Worm (Caenorhabditis elegans) whole organism, L3 larva: ENCODE results near the gene fbxb-88.
A peak's percentile ranks its signal among the peaks of the same experiment; 100 is the strongest.

Source experiments
- ZK546.5 ChIP-seq: sonication (generic microtip); optimal IDR thresholded peaks from 2 replicates; lab custom pipeline; 2017; ENCODE audit warnings: missing biosample characterization, missing genetic modification characterization
- aly-2 ChIP-seq: fragments of 150-350 bp; optimal IDR thresholded peaks from 2 replicates; lab custom pipeline; 2014; ENCODE audit warnings: missing biosample characterization, missing genetic modification characterization
- ama-1 ChIP-seq: fragments of 150-350 bp; optimal IDR thresholded peaks from 2 replicates; lab custom pipeline; 2018
- ceh-16 ChIP-seq: sonication (generic microtip); optimal IDR thresholded peaks from 2 replicates; lab custom pipeline; 2017; ENCODE audit warnings: missing biosample characterization, missing genetic modification characterization
- ceh-28 ChIP-seq: fragments of 150-350 bp; optimal IDR thresholded peaks from 2 replicates; lab custom pipeline; 2014; ENCODE audit warnings: missing biosample characterization, missing genetic modification reagents, missing genetic modification characterization
- ceh-82 ChIP-seq: fragments of 150-350 bp; optimal IDR thresholded peaks from 2 replicates; lab custom pipeline; 2014; ENCODE audit warnings: missing biosample characterization, missing genetic modification characterization
- daf-12 ChIP-seq: fragments of 150-350 bp; optimal IDR thresholded peaks from 2 replicates; lab custom pipeline; 2014; ENCODE audit warnings: missing biosample characterization, missing genetic modification reagents, missing genetic modification characterization
- egl-27 ChIP-seq: sonication (generic microtip); optimal IDR thresholded peaks from 4 replicates; lab custom pipeline; 2017; ENCODE audit warnings: missing biosample characterization, missing genetic modification reagents, missing genetic modification characterization
- egl-5 ChIP-seq: fragments of 150-350 bp; optimal IDR thresholded peaks from 2 replicates; lab custom pipeline; 2017; ENCODE audit warnings: missing biosample characterization, missing genetic modification reagents, missing genetic modification characterization, inconsistent platforms
- elt-1 ChIP-seq: fragments of 150-350 bp; optimal IDR thresholded peaks from 2 replicates; lab custom pipeline; 2014; ENCODE audit warnings: missing biosample characterization, missing genetic modification characterization
- elt-2 ChIP-seq: sonication (generic microtip); optimal IDR thresholded peaks from 2 replicates; lab custom pipeline; 2016; ENCODE audit warnings: missing genetic modification reagents, mild to moderate bottlenecking, missing genetic modification characterization, missing compliant biosample characterization
- elt-3 ChIP-seq, 3 experiments: fragments of 150-350 bp in 1 of 3; sonication (generic microtip) in 2 of 3; optimal IDR thresholded peaks; 2 replicates in 2 of 3; 4 replicates in 1 of 3; lab custom pipeline; 2014 to 2017; ENCODE audit warnings: missing biosample characterization in 3 of 3, missing genetic modification characterization in 3 of 3
- eor-1 ChIP-seq, 2 experiments: fragments of 150-350 bp; optimal IDR thresholded peaks; 2 replicates each; lab custom pipeline; 2014 to 2018; ENCODE audit warnings: missing biosample characterization in 2 of 2, missing genetic modification characterization in 2 of 2
- lin-15B ChIP-seq: fragments of 150-350 bp; optimal IDR thresholded peaks from 2 replicates; lab custom pipeline; 2014; ENCODE audit warnings: missing biosample characterization, missing genetic modification characterization
- lin-39 ChIP-seq: fragments of 150-350 bp; optimal IDR thresholded peaks from 2 replicates; lab custom pipeline; 2018; ENCODE audit warnings: missing biosample characterization, missing genetic modification reagents, missing genetic modification characterization
- lsy-12 ChIP-seq: sonication (generic microtip); optimal IDR thresholded peaks from 2 replicates; lab custom pipeline; 2016; ENCODE audit warnings: mild to moderate bottlenecking, missing genetic modification characterization, missing compliant biosample characterization
- nfya-1 ChIP-seq: sonication (generic microtip); optimal IDR thresholded peaks from 2 replicates; lab custom pipeline; 2017; ENCODE audit warnings: missing genetic modification characterization, mild to moderate bottlenecking, missing compliant biosample characterization, antibody characterized with exemption, moderate library complexity; ENCODE audit not compliant: insufficient read depth
- nhr-11 ChIP-seq: fragments of 150-350 bp; optimal IDR thresholded peaks from 2 replicates; lab custom pipeline; 2014; ENCODE audit warnings: missing biosample characterization, missing genetic modification characterization
- nhr-12 ChIP-seq: fragments of 150-350 bp; optimal IDR thresholded peaks from 2 replicates; lab custom pipeline; 2014; ENCODE audit warnings: missing biosample characterization, missing genetic modification characterization
- nhr-23 ChIP-seq: fragments of 150-350 bp; optimal IDR thresholded peaks from 2 replicates; lab custom pipeline; 2014; ENCODE audit warnings: missing biosample characterization, missing genetic modification reagents, missing genetic modification characterization
- nhr-237 ChIP-seq: fragments of 150-350 bp; optimal IDR thresholded peaks from 2 replicates; lab custom pipeline; 2014; ENCODE audit warnings: missing biosample characterization, missing genetic modification characterization
- nhr-25 ChIP-seq: sonication (generic microtip); optimal IDR thresholded peaks from 2 replicates; lab custom pipeline; 2017; ENCODE audit warnings: missing biosample characterization, missing genetic modification characterization
- nhr-28 ChIP-seq: fragments of 150-350 bp; optimal IDR thresholded peaks from 2 replicates; lab custom pipeline; 2014; ENCODE audit warnings: missing biosample characterization, missing genetic modification characterization
- nhr-43 ChIP-seq: sonication (generic microtip); optimal IDR thresholded peaks from 2 replicates; lab custom pipeline; 2016; ENCODE audit warnings: mild to moderate bottlenecking, missing genetic modification characterization, missing compliant biosample characterization; ENCODE audit not compliant: poor library complexity, severe bottlenecking
- nhr-76 ChIP-seq: fragments of 150-350 bp; sonication (generic microtip); optimal IDR thresholded peaks from 5 replicates; lab custom pipeline; 2014; ENCODE audit warnings: missing biosample characterization, missing genetic modification characterization
- nhr-77 ChIP-seq: fragments of 150-350 bp; optimal IDR thresholded peaks from 2 replicates; lab custom pipeline; 2014; ENCODE audit warnings: missing biosample characterization, missing genetic modification characterization
- pha-4 ChIP-seq: fragments of 150-350 bp; optimal IDR thresholded peaks from 2 replicates; lab custom pipeline; 2014; ENCODE audit warnings: missing biosample characterization, missing genetic modification reagents, missing genetic modification characterization
- pqm-1 ChIP-seq: fragments of 150-350 bp; optimal IDR thresholded peaks from 2 replicates; lab custom pipeline; 2017; ENCODE audit warnings: missing biosample characterization, missing genetic modification characterization, inconsistent platforms
- skn-1 ChIP-seq: fragments of 150-350 bp; optimal IDR thresholded peaks from 2 replicates; lab custom pipeline; 2014; ENCODE audit warnings: missing biosample characterization, missing genetic modification characterization
- unc-62 ChIP-seq: fragments of 150-350 bp; sonication (generic microtip); optimal IDR thresholded peaks from 4 replicates; lab custom pipeline; 2014; ENCODE audit warnings: missing biosample characterization, missing genetic modification reagents, missing genetic modification characterization
- zag-1 ChIP-seq: fragments of 150-350 bp; optimal IDR thresholded peaks from 2 replicates; lab custom pipeline; 2014; ENCODE audit warnings: missing biosample characterization, missing genetic modification characterization
- ztf-11 ChIP-seq: fragments of 150-350 bp; optimal IDR thresholded peaks from 2 replicates; lab custom pipeline; 2014; ENCODE audit warnings: missing biosample characterization, missing genetic modification characterization
- ztf-4 ChIP-seq: fragments of 150-350 bp; optimal IDR thresholded peaks from 2 replicates; lab custom pipeline; 2014; ENCODE audit warnings: missing biosample characterization, missing genetic modification characterization

Gene fbxb-88

ce11 chrII:4827734-4828609 is at the start of gene fbxb-88, which contains the start of gene tbck-1:
Gene fbxb-88 (minus strand): TSS chrII:4827884.
Gene tbck-1 (plus strand): TSS chrII:4828559.
- TF ChIP-seq nhr-28 (tag; lab: Kevin White, UChicago) (no peak), ceh-28 (tag; lab: Kevin White, UChicago) (peak; percentile 5), lin-15B (tag; lab: Kevin White, UChicago) (peak; percentile 40), ztf-4 (tag; lab: Kevin White, UChicago) (no peak), zag-1 (tag; lab: Kevin White, UChicago) (no peak), aly-2 (tag; lab: Kevin White, UChicago) (no peak), nfya-1 (tag; lab: Kevin White, UChicago) (peak; percentile 63)

- no peak for TF ChIP-seq skn-1
- peak; percentile 67 for TF ChIP-seq nhr-25 (tag; lab: Kevin White, UChicago)
- TF ChIP-seq eor-1 (tag; optimal IDR thresholded peaks at IDR 0.05; lab: Kevin White, UChicago) = no peak
- TF ChIP-seq nhr-23 (tag; lab: Kevin White, UChicago) = peak; percentile 55
- TF ChIP-seq elt-3 (tag; optimal IDR thresholded peaks at IDR 0.05; lab: Kevin White, UChicago) = peak in 1 of 3 experiments; percentile 6
- TF ChIP-seq nhr-43 (tag; lab: Kevin White, UChicago) = peak; percentile 27
- TF ChIP-seq, all 47 proteins: peak for 4
Observed at ce11 chrII:4876091-4876490, 48.4 kb upstream of the fbxb-88 start, which contains the start of gene F11G11.13. Gene F11G11.13 (minus strand): TSS chrII:4876179.

- TF ChIP-seq nhr-12 (tag; lab: Kevin White, UChicago) (no peak), eor-1 (tag; optimal IDR thresholded peaks at IDR 0.05; lab: Kevin White, UChicago) (no peak), daf-12 (no peak), nhr-25 (tag; lab: Kevin White, UChicago) (peak; percentile 79), ceh-16 (tag; lab: Kevin White, UChicago) (no peak), ceh-28 (tag; lab: Kevin White, UChicago) (no peak), elt-3 (tag; optimal IDR thresholded peaks at IDR 0.05; lab: Kevin White, UChicago) (peak in 1 of 3 experiments; percentile 42), elt-1 (tag; lab: Kevin White, UChicago) (no peak), elt-2 (tag; lab: Kevin White, UChicago) (no peak), nhr-77 (tag; lab: Kevin White, UChicago) (no peak), ZK546.5 (tag; lab: Kevin White, UChicago) (no peak), aly-2 (tag; lab: Kevin White, UChicago) (no peak), ceh-82 (tag; lab: Kevin White, UChicago) (no peak), nhr-23 (tag; lab: Kevin White, UChicago) (no peak), nhr-11 (tag; lab: Kevin White, UChicago) (no peak), nhr-237 (tag; lab: Kevin White, UChicago) (no peak), nhr-43 (tag; lab: Kevin White, UChicago) (peak; percentile 25), lsy-12 (tag; lab: Kevin White, UChicago) (no peak), egl-5 (tag; lab: Kevin White, UChicago) (no peak)
Observed at ce11 chrII:4874335-4874861, 46.7 kb upstream of the fbxb-88 start, which contains the start of gene F11G11.15. Gene F11G11.15 (plus strand): TSS chrII:4874845.

- TF ChIP-seq unc-62 = no peak
- no peak for TF ChIP-seq nhr-25 (tag; lab: Kevin White, UChicago)
- TF ChIP-seq pha-4 (tag; lab: Kevin White, UChicago) = no peak
- no peak for TF ChIP-seq pqm-1
- no peak for TF ChIP-seq egl-27 (tag; lab: Kevin White, UChicago)
- no peak for TF ChIP-seq ztf-11
- TF ChIP-seq lin-39 (tag; lab: Kevin White, UChicago) = no peak
- no peak for TF ChIP-seq nhr-237 (tag; lab: Kevin White, UChicago)
- TF ChIP-seq nhr-23 (tag; lab: Kevin White, UChicago) = no peak
- TF ChIP-seq nhr-76 = no peak
- TF ChIP-seq zag-1 (tag; lab: Kevin White, UChicago) = no peak
- no peak for TF ChIP-seq ama-1 (lab: Kevin White, UChicago)
- TF ChIP-seq, all 47 proteins: peak for 0
Observed at ce11 chrII:4873029-4873428, 45.3 kb upstream of the fbxb-88 start, which contains the start of gene col-73. Gene col-73 (minus strand): TSS chrII:4873129.
